Fruit fly (Drosophila melanogaster): ENCODE measurements around the gene Zmynd10.

DNA sequence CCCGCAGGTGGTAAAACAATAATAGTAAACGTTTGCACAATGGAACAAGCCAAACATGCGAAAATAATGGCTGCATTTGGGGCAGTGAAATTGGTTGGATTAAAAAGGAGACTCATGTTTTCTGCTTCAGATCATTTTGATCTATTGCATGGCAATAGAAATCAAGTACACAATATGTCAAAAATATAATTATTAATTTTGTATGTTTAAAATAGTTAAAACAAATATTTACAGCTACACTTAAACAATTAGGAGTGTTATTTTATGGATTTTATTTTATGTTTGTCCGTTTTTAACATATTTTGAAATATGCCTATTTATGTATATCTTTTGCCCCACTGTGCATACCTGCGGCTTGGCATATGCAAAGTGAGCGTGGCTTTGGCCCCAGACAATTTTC, 40.0 kb upstream of the Zmynd10 start:
- TF ChIP-seq CG15514 (GFP tag; optimal IDR thresholded peaks at IDR 0.05): no peak
- no peak for TF ChIP-seq BtbVII (GFP tag; optimal IDR thresholded peaks at IDR 0.05)
- no peak for TF ChIP-seq HHEX (GFP tag; optimal IDR thresholded peaks at IDR 0.05)
- no peak for TF ChIP-seq CG34376 (GFP tag; optimal IDR thresholded peaks at IDR 0.05)
- TF ChIP-seq tap (tag; optimal IDR thresholded peaks at IDR 0.05): no peak
- no peak for TF ChIP-seq knrl (GFP tag; IDR thresholded peaks at IDR 0.05; ENCODE audit: partially characterized antibody)
- no peak for TF ChIP-seq Hsf (GFP tag; optimal IDR thresholded peaks at IDR 0.05)
